Fruit fly (Drosophila melanogaster): ENCODE measurements around the gene CG31198.
A peak's percentile ranks its signal among the peaks of the same experiment; 100 is the strongest.

Gene CG31198

DNA sequence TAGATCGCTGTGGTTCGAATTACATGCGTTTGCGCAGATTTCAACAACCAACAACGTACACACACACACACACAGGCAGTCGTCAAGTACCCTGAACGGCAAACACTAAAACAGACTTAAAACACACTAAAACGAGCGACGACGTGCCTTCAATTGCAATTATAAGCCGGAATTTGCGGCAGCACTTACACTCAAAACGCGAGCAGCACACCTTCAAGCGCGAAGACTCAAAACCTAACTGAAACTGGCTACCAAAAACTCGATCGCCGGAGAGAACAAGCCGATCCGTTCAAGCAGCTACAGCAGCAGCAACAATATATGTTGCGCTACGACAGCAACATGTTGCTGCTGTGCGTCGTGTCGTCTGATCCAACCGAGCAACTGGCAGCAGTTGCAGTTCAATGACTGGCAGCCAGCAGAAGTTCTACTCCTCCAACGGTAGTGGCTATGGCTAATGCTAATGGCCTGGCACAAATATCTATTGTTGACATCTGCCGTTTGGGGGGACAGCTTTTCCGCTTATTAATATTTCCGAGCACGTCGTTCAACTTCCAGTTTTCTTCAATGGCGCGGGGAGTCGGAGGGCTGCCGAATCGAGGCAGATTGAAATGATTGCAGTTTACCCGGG, 28.3 kb downstream of the CG31198 start, which contains the start of gene tsl (continued):
- TF ChIP-seq CG6689 (GFP tag; IDR thresholded peaks at IDR 0.05): no peak
- TF ChIP-seq fd3F (GFP tag; optimal IDR thresholded peaks at IDR 0.05): no peak
- no peak for TF ChIP-seq ash1 (GFP tag; optimal IDR thresholded peaks at IDR 0.05)
- TF ChIP-seq Myb (GFP tag; optimal IDR thresholded peaks at IDR 0.05): no peak
- TF ChIP-seq CG8089 (GFP tag; optimal IDR thresholded peaks at IDR 0.05): no peak
- no peak for TF ChIP-seq rib (GFP tag; IDR thresholded peaks at IDR 0.05)
- peak; percentile 24; the same call in 1 of the 2 replicates for TF ChIP-seq crol (GFP tag; IDR thresholded peaks at IDR 0.05)
- TF ChIP-seq ttk (GFP tag; IDR thresholded peaks at IDR 0.05): no peak
- TF ChIP-seq Awh (GFP tag; IDR thresholded peaks at IDR 0.05): no peak
- TF ChIP-seq Stat92E (GFP tag; optimal IDR thresholded peaks at IDR 0.05): no peak
- no peak for TF ChIP-seq cwo (GFP tag; optimal IDR thresholded peaks at IDR 0.05)
- no peak for TF ChIP-seq CG9797 (GFP tag; optimal IDR thresholded peaks at IDR 0.05)
- TF ChIP-seq dmrt11E (tag; optimal IDR thresholded peaks at IDR 0.05): no peak
- no peak for TF ChIP-seq CG31224 (GFP tag; IDR thresholded peaks at IDR 0.05)
- TF ChIP-seq CG5245 (GFP tag; optimal IDR thresholded peaks at IDR 0.05): no peak
- TF ChIP-seq CG2875 (GFP tag; optimal IDR thresholded peaks at IDR 0.05): no peak
- no peak for TF ChIP-seq CG7271 (tag; optimal IDR thresholded peaks at IDR 0.05)
- TF ChIP-seq nerfin-1 (tag; optimal IDR thresholded peaks at IDR 0.05): no peak
- TF ChIP-seq CG2712 (tag; optimal IDR thresholded peaks at IDR 0.05): no peak
- no peak for TF ChIP-seq wek (GFP tag; optimal IDR thresholded peaks at IDR 0.05)
- no peak for TF ChIP-seq CG34224 (GFP tag; IDR thresholded peaks at IDR 0.05; ENCODE audit: partially characterized antibody)
- peak in 1 of 2 experiments; percentile 95 for TF ChIP-seq Hr78 (GFP tag; optimal IDR thresholded peaks at IDR 0.05)
- TF ChIP-seq CG5180 (GFP tag; optimal IDR thresholded peaks at IDR 0.05): peak; percentile 95
- TF ChIP-seq CG11696 (GFP tag; IDR thresholded peaks at IDR 0.05): no peak
- TF ChIP-seq unc-4 (GFP tag; IDR thresholded peaks at IDR 0.05; ENCODE audit: partially characterized antibody): no peak
- no peak for TF ChIP-seq row (GFP tag; IDR thresholded peaks at IDR 0.05)
- no peak for TF ChIP-seq CG4820 (GFP tag; optimal IDR thresholded peaks at IDR 0.05)
- no peak for TF ChIP-seq CG15011 (GFP tag; optimal IDR thresholded peaks at IDR 0.05)
- TF ChIP-seq CrebB (tag; optimal IDR thresholded peaks at IDR 0.05): no peak
- TF ChIP-seq zen2 (GFP tag; IDR thresholded peaks at IDR 0.05; ENCODE audit: partially characterized antibody): 0 out of 3 replicates have a peak, but pooled peaks have one; percentile 12
- no peak for TF ChIP-seq CG17568 (GFP tag; optimal IDR thresholded peaks at IDR 0.05)
- TF ChIP-seq cg (GFP tag; optimal IDR thresholded peaks at IDR 0.05): peak; percentile 16
- TF ChIP-seq Fer2 (tag; optimal IDR thresholded peaks at IDR 0.05): no peak
- TF ChIP-seq Dip3 (GFP tag; optimal IDR thresholded peaks at IDR 0.05): no peak
- no peak for TF ChIP-seq CG4707 (GFP tag; optimal IDR thresholded peaks at IDR 0.05)
- TF ChIP-seq CG3995 (GFP tag; optimal IDR thresholded peaks at IDR 0.05): no peak
- peak; percentile 34 for TF ChIP-seq nom (GFP tag; optimal IDR thresholded peaks at IDR 0.05)
- no peak for TF ChIP-seq CG42726 (GFP tag; IDR thresholded peaks at IDR 0.05; ENCODE audit: partially characterized antibody)
- no peak for TF ChIP-seq danr (GFP tag; IDR thresholded peaks at IDR 0.05)
- no peak for TF ChIP-seq BtbVII (GFP tag; optimal IDR thresholded peaks at IDR 0.05)
- TF ChIP-seq PHDP (tag; optimal IDR thresholded peaks at IDR 0.05): no peak
- no peak for TF ChIP-seq stc (GFP tag; IDR thresholded peaks at IDR 0.05)
- no peak for TF ChIP-seq cas (GFP tag; IDR thresholded peaks at IDR 0.05)
- no peak for TF ChIP-seq lab (GFP tag; optimal IDR thresholded peaks at IDR 0.05)
- TF ChIP-seq CG17829 (tag; optimal IDR thresholded peaks at IDR 0.05): no peak
- no peak for TF ChIP-seq seq (GFP tag; IDR thresholded peaks at IDR 0.05)
- no peak for TF ChIP-seq CG12391 (tag; optimal IDR thresholded peaks at IDR 0.05)
- no peak for TF ChIP-seq Sox100B (GFP tag; optimal IDR thresholded peaks at IDR 0.05)
- TF ChIP-seq CG11093 (GFP tag; IDR thresholded peaks at IDR 0.05): no peak

All from whole organism, embryonic.